Worm (Caenorhabditis elegans) whole organism, midembryonic: ENCODE results near the gene R12B2.3.

Experiments used
- cog-1 ChIP-seq: sonication (generic microtip); optimal IDR thresholded peaks from 2 replicates; lab custom pipeline; 2016; ENCODE audit warnings: missing genetic modification characterization, missing compliant biosample characterization
- klf-2 ChIP-seq: fragments of 200-800 bp; sonication (Bioruptor generic); conservative IDR thresholded peaks from 2 replicates; pipeline ENCODE4 v1.3.6; 2022; ENCODE audit warnings: missing genetic modification reagents, missing genetic modification characterization, missing compliant biosample characterization
- ref-1 ChIP-seq: fragments of 200-800 bp; sonication (Bioruptor generic); conservative IDR thresholded peaks from 2 replicates; pipeline ENCODE4 v1.3.6; 2022; ENCODE audit warnings: missing genetic modification reagents, missing genetic modification characterization, missing compliant biosample characterization
- ztf-29 ChIP-seq: fragments of 200-800 bp; sonication (Bioruptor generic); IDR thresholded peaks from 2 replicates; pipeline ENCODE4 v1.3.6; 2022; ENCODE audit warnings: missing genetic modification reagents, missing genetic modification characterization, missing compliant biosample characterization

- TF ChIP-seq klf-2 (GFP tag; lab: Robert Waterston, UW) (no peak), ref-1 (GFP tag; lab: Robert Waterston, UW) (no peak), ztf-29 (GFP tag; lab: Robert Waterston, UW) (no peak), cog-1 (tag; lab: Kevin White, UChicago) (no peak)
Measured at ce11 chrIII:5835163-5835871, 29.9 kb downstream of the R12B2.3 start.
